Worm (Caenorhabditis elegans): ENCODE results near the gene K02F3.2.

ce11 chrIII:853414-853813 lies 7.8 kb downstream of the K02F3.2 start:
- TF ChIP-seq C17E4.6 (GFP tag; IDR thresholded peaks at IDR 0.05) = no peak
- no peak for TF ChIP-seq attf-6 (GFP tag; IDR thresholded peaks at IDR 0.05)
- TF ChIP-seq chd-7 (tag; optimal IDR thresholded peaks at IDR 0.05) = no peak
- no peak for TF ChIP-seq unc-62 (GFP tag; optimal IDR thresholded peaks at IDR 0.05)
- TF ChIP-seq ama-1 (optimal IDR thresholded peaks at IDR 0.05) = no peak
- TF ChIP-seq ama-1 (GFP tag; optimal IDR thresholded peaks at IDR 0.05) = no peak
- no peak for TF ChIP-seq F49E8.2 (tag; optimal IDR thresholded peaks at IDR 0.05; ENCODE audit: insufficient read depth)
- no peak for TF ChIP-seq egl-18 (GFP tag; IDR thresholded peaks at IDR 0.05)
